Fruit fly (Drosophila melanogaster): Measurements from ENCODE around the gene alpha-Man-IIa.

alpha-Man-IIa gene

dm6 chr3R:9430344-9431253 is 18.3 kb downstream of the alpha-Man-IIa start (continued):
- TF ChIP-seq dmrt99B (tag; optimal IDR thresholded peaks at IDR 0.05) (peak; percentile 48), H15 (GFP tag; IDR thresholded peaks at IDR 0.05) (0 out of 3 replicates have a peak, but pooled peaks have one; percentile 6), CG13424 (tag; optimal IDR thresholded peaks at IDR 0.05) (peak; percentile 41), CG34224 (GFP tag; IDR thresholded peaks at IDR 0.05; ENCODE audit: partially characterized antibody) (no peak), ham (GFP tag; IDR thresholded peaks at IDR 0.05) (no peak), CG4730 (GFP tag; IDR thresholded peaks at IDR 0.05) (no peak), CG8290 (GFP tag; optimal IDR thresholded peaks at IDR 0.05) (no peak), CG8290 (tag; optimal IDR thresholded peaks at IDR 0.05) (peak in 1 of 2 experiments; percentile 51), sug (tag; optimal IDR thresholded peaks at IDR 0.05) (peak; percentile 33), Meics (GFP tag; optimal IDR thresholded peaks at IDR 0.05) (peak; percentile 55), Tbp (GFP tag; optimal IDR thresholded peaks at IDR 0.05) (no peak), Bteb2 (GFP tag; optimal IDR thresholded peaks at IDR 0.05) (peak; percentile 21), CG11085 (GFP tag; IDR thresholded peaks at IDR 0.05) (no peak), E2f1 (GFP tag; IDR thresholded peaks at IDR 0.05) (0 out of 2 replicates have a peak, but pooled peaks have one; percentile 20), en (GFP tag; optimal IDR thresholded peaks at IDR 0.05) (no peak), CG16815 (GFP tag; optimal IDR thresholded peaks at IDR 0.05) (no peak), CG32532 (GFP tag; IDR thresholded peaks at IDR 0.05) (peak; percentile 56; the same call in 1 of the 2 replicates), unpg (GFP tag; optimal IDR thresholded peaks at IDR 0.05) (peak; percentile 51), CG8765 (GFP tag; IDR thresholded peaks at IDR 0.05) (no peak), Pdp1 (GFP tag; optimal IDR thresholded peaks at IDR 0.05) (peak in 1 of 2 experiments; percentile 95), ttk (GFP tag; IDR thresholded peaks at IDR 0.05) (no peak), Fer1 (GFP tag; optimal IDR thresholded peaks at IDR 0.05) (peak; percentile 60), Spps (tag; optimal IDR thresholded peaks at IDR 0.05) (no peak), row (GFP tag; IDR thresholded peaks at IDR 0.05) (peak; percentile 56; the same call in 2 of the 3 replicates), CG30020 (tag; optimal IDR thresholded peaks at IDR 0.05) (no peak), CG17186 (GFP tag; optimal IDR thresholded peaks at IDR 0.05) (no peak), vfl (GFP tag; optimal IDR thresholded peaks at IDR 0.05) (no peak), NC2β (GFP tag; optimal IDR thresholded peaks at IDR 0.05) (no peak), gt (GFP tag; IDR thresholded peaks at IDR 0.05) (no peak), CG3838 (GFP tag; optimal IDR thresholded peaks at IDR 0.05) (peak; percentile 9), CG8924 (tag; optimal IDR thresholded peaks at IDR 0.05) (peak; percentile 19), CG32767 (GFP tag; IDR thresholded peaks at IDR 0.05) (no peak), Sox100B (GFP tag; optimal IDR thresholded peaks at IDR 0.05) (no peak), CG1233 (GFP tag; optimal IDR thresholded peaks at IDR 0.05) (peak; percentile 5), CG10565 (GFP tag; optimal IDR thresholded peaks at IDR 0.05) (no peak), CG30403 (GFP tag; optimal IDR thresholded peaks at IDR 0.05) (peak; percentile 36), CG2678 (tag; optimal IDR thresholded peaks at IDR 0.05) (peak; percentile 65), CG10959 (GFP tag; IDR thresholded peaks at IDR 0.05) (no peak), CG4617 (GFP tag; optimal IDR thresholded peaks at IDR 0.05; ENCODE audit: borderline replicate concordance) (no peak), ftz-f1 (GFP tag; optimal IDR thresholded peaks at IDR 0.05) (peak; percentile 47), chinmo (GFP tag; IDR thresholded peaks at IDR 0.05; ENCODE audit: partially characterized antibody) (peak; percentile 97), lmd (GFP tag; IDR thresholded peaks at IDR 0.05) (peak; percentile 47; the same call in 1 of the 2 replicates), Gug (GFP tag; IDR thresholded peaks at IDR 0.05) (no peak), CG17829 (tag; optimal IDR thresholded peaks at IDR 0.05) (peak; percentile 30), CG15479 (GFP tag; optimal IDR thresholded peaks at IDR 0.05) (no peak), CG17612 (GFP tag; IDR thresholded peaks at IDR 0.05) (no peak), HmgZ (tag; optimal IDR thresholded peaks at IDR 0.05) (no peak), sr (GFP tag; IDR thresholded peaks at IDR 0.05) (no peak), oc (tag; optimal IDR thresholded peaks at IDR 0.05) (no peak), Myb (GFP tag; optimal IDR thresholded peaks at IDR 0.05) (peak; percentile 9)
